Worm (Caenorhabditis elegans) whole organism, L4 larva: ENCODE results near the gene T05A12.3.
A peak's percentile ranks its signal among the peaks of the same experiment; 100 is the strongest.

Experiments used
- mdl-1 ChIP-seq, 2 experiments: fragments of 150-350 bp in 1 of 2; sonication (generic microtip) in 1 of 2; optimal IDR thresholded peaks; 2 replicates each; lab custom pipeline; 2014 to 2017; ENCODE audit warnings: missing biosample characterization in 2 of 2, missing genetic modification characterization in 2 of 2
- nhr-28 ChIP-seq: fragments of 150-350 bp; optimal IDR thresholded peaks from 2 replicates; lab custom pipeline; 2014; ENCODE audit warnings: missing biosample characterization, missing genetic modification characterization

ce11 chrIV:6919318-6919717, 31.9 kb upstream of the T05A12.3 start, which contains the start of gene ruvb-2:
- peak; percentile 40 for TF ChIP-seq nhr-28 (tag; lab: Kevin White, UChicago)
- TF ChIP-seq mdl-1 (tag; optimal IDR thresholded peaks at IDR 0.05; lab: Kevin White, UChicago) = peak in 1 of 2 experiments; percentile 80
